Fruit fly (Drosophila melanogaster): ENCODE measurements around the gene D19A.
A peak's percentile ranks its signal among the peaks of the same experiment; 100 is the strongest.

The D19A gene

DNA sequence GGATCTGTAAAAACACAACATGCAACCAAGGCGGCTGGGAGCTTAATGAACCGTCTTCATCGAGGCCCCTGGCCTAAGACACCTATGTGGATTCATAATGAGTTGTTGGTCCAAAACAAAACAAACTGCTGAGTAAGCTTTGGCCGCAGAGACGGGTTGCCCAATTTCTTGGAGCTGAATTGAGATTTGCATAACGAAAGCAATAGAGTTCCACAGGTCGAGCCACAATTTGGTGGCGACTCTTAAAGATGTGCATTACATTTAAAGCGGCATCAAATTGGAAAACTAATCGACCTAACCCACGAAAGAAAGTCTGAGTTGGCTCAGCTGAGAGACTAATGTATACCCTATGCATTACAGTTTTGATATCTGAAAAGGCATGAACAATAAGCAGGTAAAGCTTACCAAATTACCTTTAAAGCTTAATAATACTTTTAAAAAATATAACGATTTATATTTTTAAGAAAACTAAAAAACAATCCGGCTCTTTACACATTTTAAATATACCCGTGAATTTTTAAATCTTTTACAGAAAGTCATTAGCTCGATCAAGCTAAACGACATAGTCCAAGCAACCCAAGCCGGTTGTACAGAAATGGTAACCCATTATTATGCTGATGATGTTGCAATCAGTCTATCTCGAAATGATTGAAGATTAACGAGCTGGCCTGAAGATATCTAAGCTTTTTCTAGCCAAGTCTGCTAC, 31.4 kb downstream of the D19A start, which contains the start of gene CG13297 (continued):
- TF ChIP-seq tap (tag; optimal IDR thresholded peaks at IDR 0.05) (peak; percentile 49), org-1 (GFP tag; optimal IDR thresholded peaks at IDR 0.05) (peak; percentile 37), CG11093 (GFP tag; IDR thresholded peaks at IDR 0.05) (peak; percentile 62; the same call in 2 of the 3 replicates), CG4730 (GFP tag; IDR thresholded peaks at IDR 0.05) (peak; percentile 40; the same call in 1 of the 2 replicates), Drgx (GFP tag; IDR thresholded peaks at IDR 0.05) (peak; percentile 37; the same call in 1 of the 2 replicates), CG18599 (GFP tag; optimal IDR thresholded peaks at IDR 0.05) (peak; percentile 37), grau (tag; optimal IDR thresholded peaks at IDR 0.05) (peak; percentile 57), gro (GFP tag; optimal IDR thresholded peaks at IDR 0.05) (no peak), eve (GFP tag; optimal IDR thresholded peaks at IDR 0.05) (peak in 1 of 2 experiments; percentile 48), knrl (GFP tag; IDR thresholded peaks at IDR 0.05; ENCODE audit: partially characterized antibody) (no peak), esg (GFP tag; conservative IDR thresholded peaks at IDR 0.05) (peak; percentile 61), Doc3 (GFP tag; IDR thresholded peaks at IDR 0.05; ENCODE audit: partially characterized antibody) (no peak), jigr1 (GFP tag; IDR thresholded peaks at IDR 0.05) (peak; percentile 45; the same call in 1 of the 3 replicates), CG3407 (GFP tag; optimal IDR thresholded peaks at IDR 0.05) (no peak), CG18476 (GFP tag; optimal IDR thresholded peaks at IDR 0.05) (peak; percentile 32), ATbp (GFP tag; optimal IDR thresholded peaks at IDR 0.05) (peak; percentile 54), danr (GFP tag; IDR thresholded peaks at IDR 0.05) (peak; percentile 45; the same call in 1 of the 2 replicates), wor (GFP tag; IDR thresholded peaks at IDR 0.05) (peak; percentile 58; the same call in 1 of the 2 replicates), CG15696 (tag; optimal IDR thresholded peaks at IDR 0.05) (no peak), gcm (GFP tag; optimal IDR thresholded peaks at IDR 0.05) (peak; percentile 32), Eip74EF (GFP tag; optimal IDR thresholded peaks at IDR 0.05) (peak in 1 of 2 experiments; percentile 72)

DNA sequence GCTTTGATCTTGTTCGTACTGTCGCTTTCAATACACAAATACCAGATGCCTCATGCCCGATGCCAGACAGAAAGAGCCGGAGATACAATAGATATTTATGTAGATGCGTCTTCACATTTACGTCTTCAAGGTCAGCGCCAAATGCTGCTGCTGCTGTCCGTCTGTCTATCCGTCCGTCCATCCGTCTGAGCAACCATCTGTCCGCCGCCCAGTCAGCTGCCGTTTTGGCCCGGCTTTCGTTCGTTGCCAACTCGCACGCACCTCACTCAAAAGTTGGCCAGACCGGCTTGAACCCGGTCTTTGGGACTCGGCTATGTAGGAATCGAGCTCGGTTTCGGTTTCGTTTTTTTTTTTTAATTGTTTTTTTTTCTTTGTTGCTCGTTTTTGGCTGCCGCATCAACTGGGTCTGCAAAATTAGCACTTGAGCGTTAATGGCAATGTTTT, 34.0 kb downstream of the D19A start:
- TF ChIP-seq sd (tag; optimal IDR thresholded peaks at IDR 0.05): peak; percentile 82
- TF ChIP-seq CG16815 (GFP tag; optimal IDR thresholded peaks at IDR 0.05): no peak
- TF ChIP-seq Asciz (GFP tag; optimal IDR thresholded peaks at IDR 0.05): no peak
- no peak for TF ChIP-seq CG33557 (GFP tag; optimal IDR thresholded peaks at IDR 0.05)
- TF ChIP-seq pros (GFP tag; optimal IDR thresholded peaks at IDR 0.05): peak; percentile 99
- peak; percentile 36 for TF ChIP-seq CG10543 (GFP tag; optimal IDR thresholded peaks at IDR 0.05)
- peak; percentile 96 for TF ChIP-seq nom (GFP tag; optimal IDR thresholded peaks at IDR 0.05)
- peak; percentile 63 for TF ChIP-seq Deaf1 (tag; optimal IDR thresholded peaks at IDR 0.05)
- peak; percentile 74 for TF ChIP-seq CG12769 (tag; optimal IDR thresholded peaks at IDR 0.05)
- peak; percentile 48 for TF ChIP-seq CG10209 (GFP tag; optimal IDR thresholded peaks at IDR 0.05)
- peak; percentile 37; the same call in 1 of the 2 replicates for TF ChIP-seq Drgx (GFP tag; IDR thresholded peaks at IDR 0.05)
- no peak for TF ChIP-seq org-1 (GFP tag; optimal IDR thresholded peaks at IDR 0.05)
- TF ChIP-seq vnd (GFP tag; IDR thresholded peaks at IDR 0.05; ENCODE audit: partially characterized antibody): no peak
- TF ChIP-seq sqz (GFP tag; optimal IDR thresholded peaks at IDR 0.05): peak; percentile 33
- no peak for TF ChIP-seq CG11398 (GFP tag; optimal IDR thresholded peaks at IDR 0.05)
- TF ChIP-seq Scr (GFP tag; IDR thresholded peaks at IDR 0.05; ENCODE audit: partially characterized antibody): no peak
- TF ChIP-seq CG6791 (GFP tag; IDR thresholded peaks at IDR 0.05; ENCODE audit: partially characterized antibody): 0 out of 3 replicates have a peak, but pooled peaks have one; percentile 6
- TF ChIP-seq ftz-f1 (GFP tag; optimal IDR thresholded peaks at IDR 0.05): peak; percentile 71
- TF ChIP-seq CG4617 (GFP tag; optimal IDR thresholded peaks at IDR 0.05; ENCODE audit: borderline replicate concordance): no peak
- TF ChIP-seq croc (GFP tag; conservative IDR thresholded peaks at IDR 0.05): no peak
- peak; percentile 50 for TF ChIP-seq CG13894 (tag; optimal IDR thresholded peaks at IDR 0.05)
- TF ChIP-seq gem (tag; optimal IDR thresholded peaks at IDR 0.05): no peak
- peak; percentile 67; the same call in 2 of the 3 replicates for TF ChIP-seq z (GFP tag; IDR thresholded peaks at IDR 0.05)
- TF ChIP-seq lola (GFP tag; optimal IDR thresholded peaks at IDR 0.05): no peak
- 0 out of 2 replicates have a peak, but pooled peaks have one; percentile 59 for TF ChIP-seq vvl (GFP tag; IDR thresholded peaks at IDR 0.05)
- no peak for TF ChIP-seq CG18599 (GFP tag; optimal IDR thresholded peaks at IDR 0.05)
- peak; percentile 98 for TF ChIP-seq chinmo (GFP tag; IDR thresholded peaks at IDR 0.05; ENCODE audit: partially characterized antibody)
- peak; percentile 71 for TF ChIP-seq abd-A (tag; optimal IDR thresholded peaks at IDR 0.05)
